Worm (Caenorhabditis elegans) whole organism, L1 larva: Measurements from ENCODE around the gene R10E4.11.

Source experiments
- ama-1 ChIP-seq: fragments of 150-350 bp; optimal IDR thresholded peaks from 2 replicates; lab custom pipeline; 2014
- efl-1 ChIP-seq, 4 experiments: fragments of 150-350 bp; optimal IDR thresholded peaks in 3 of 4; peaks in 1 of 4; 1 replicate in 1 of 4; 2 replicates in 3 of 4; lab custom pipeline; 2014; ENCODE audit warnings: missing biosample characterization in 2 of 4, missing genetic modification characterization in 2 of 4, missing genetic modification reagents in 2 of 4
- fos-1 ChIP-seq: fragments of 150-350 bp; optimal IDR thresholded peaks from 2 replicates; lab custom pipeline; 2014; ENCODE audit warnings: missing biosample characterization, missing genetic modification characterization
- mef-2 ChIP-seq: fragments of 150-350 bp; optimal IDR thresholded peaks from 2 replicates; lab custom pipeline; 2014; ENCODE audit warnings: missing biosample characterization, missing genetic modification characterization
- nhr-47 ChIP-seq: sonication (generic microtip); optimal IDR thresholded peaks from 2 replicates; lab custom pipeline; 2016; ENCODE audit warnings: mild to moderate bottlenecking, missing genetic modification characterization, moderate library complexity, missing compliant biosample characterization
- ztf-11 ChIP-seq, 2 experiments: sonication (generic microtip); optimal IDR thresholded peaks; 2 replicates each; lab custom pipeline; 2016 to 2017; ENCODE audit warnings: missing genetic modification characterization in 2 of 2, missing biosample characterization in 1 of 2, missing compliant biosample characterization in 1 of 2

DNA sequence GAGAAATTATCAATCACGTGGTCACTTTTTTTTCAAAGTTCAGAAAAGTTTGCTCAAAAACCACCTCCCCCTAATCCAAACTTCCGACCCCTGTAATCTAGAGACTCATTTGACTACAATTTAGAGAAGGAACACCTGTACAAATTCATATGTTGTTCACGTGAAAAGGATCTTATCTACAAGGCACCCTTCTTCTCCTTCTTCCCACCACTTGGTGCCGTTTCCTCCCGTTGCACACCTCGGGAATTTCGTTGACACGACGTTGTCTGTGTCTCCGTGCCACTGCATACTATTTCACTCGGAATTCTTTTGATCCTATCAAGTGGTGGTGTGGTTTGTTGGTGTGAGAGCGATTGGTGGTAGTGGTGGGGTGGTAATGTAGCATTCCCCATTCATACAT is 26.3 kb downstream of the R10E4.11 start:
- no peak for TF ChIP-seq mef-2
- TF ChIP-seq efl-1 (optimal IDR thresholded peaks at IDR 0.05; lab: Kevin White, UChicago): no peak
- peak in 1 of 2 experiments; percentile 49 for TF ChIP-seq efl-1 (GFP tag; optimal IDR thresholded peaks at IDR 0.05 in 1 of 2; lab: Kevin White, UChicago)
- no peak for TF ChIP-seq nhr-47 (tag; lab: Kevin White, UChicago)
- TF ChIP-seq ztf-11 (tag; optimal IDR thresholded peaks at IDR 0.05; lab: Kevin White, UChicago): no peak
- TF ChIP-seq fos-1 (tag; lab: Kevin White, UChicago): no peak
- TF ChIP-seq ama-1: no peak
